Worm (Caenorhabditis elegans) whole organism, L3 larva: ENCODE results near the gene ttll-11.

Experiments
- R02D3.7 ChIP-seq: fragments of 150-350 bp; optimal IDR thresholded peaks from 2 replicates; lab custom pipeline; 2014; ENCODE audit warnings: missing biosample characterization, missing genetic modification characterization
- ZK546.5 ChIP-seq: sonication (generic microtip); optimal IDR thresholded peaks from 2 replicates; lab custom pipeline; 2017; ENCODE audit warnings: missing biosample characterization, missing genetic modification characterization
- aly-2 ChIP-seq: fragments of 150-350 bp; optimal IDR thresholded peaks from 2 replicates; lab custom pipeline; 2014; ENCODE audit warnings: missing biosample characterization, missing genetic modification characterization
- ceh-28 ChIP-seq: fragments of 150-350 bp; optimal IDR thresholded peaks from 2 replicates; lab custom pipeline; 2014; ENCODE audit warnings: missing biosample characterization, missing genetic modification reagents, missing genetic modification characterization
- ceh-82 ChIP-seq: fragments of 150-350 bp; optimal IDR thresholded peaks from 2 replicates; lab custom pipeline; 2014; ENCODE audit warnings: missing biosample characterization, missing genetic modification characterization
- ceh-9 ChIP-seq: sonication (generic microtip); optimal IDR thresholded peaks from 2 replicates; lab custom pipeline; 2018; ENCODE audit warnings: missing biosample characterization, missing genetic modification characterization
- daf-12 ChIP-seq: fragments of 150-350 bp; optimal IDR thresholded peaks from 2 replicates; lab custom pipeline; 2014; ENCODE audit warnings: missing biosample characterization, missing genetic modification reagents, missing genetic modification characterization
- egl-27 ChIP-seq: sonication (generic microtip); optimal IDR thresholded peaks from 4 replicates; lab custom pipeline; 2017; ENCODE audit warnings: missing biosample characterization, missing genetic modification reagents, missing genetic modification characterization
- egl-5 ChIP-seq: fragments of 150-350 bp; optimal IDR thresholded peaks from 2 replicates; lab custom pipeline; 2017; ENCODE audit warnings: missing biosample characterization, missing genetic modification reagents, missing genetic modification characterization, inconsistent platforms
- elt-1 ChIP-seq: fragments of 150-350 bp; optimal IDR thresholded peaks from 2 replicates; lab custom pipeline; 2014; ENCODE audit warnings: missing biosample characterization, missing genetic modification characterization
- elt-2 ChIP-seq: sonication (generic microtip); optimal IDR thresholded peaks from 2 replicates; lab custom pipeline; 2016; ENCODE audit warnings: missing genetic modification reagents, mild to moderate bottlenecking, missing genetic modification characterization, missing compliant biosample characterization
- fkh-10 ChIP-seq: sonication (generic microtip); optimal IDR thresholded peaks from 2 replicates; lab custom pipeline; 2017; ENCODE audit warnings: missing biosample characterization, missing genetic modification reagents, missing genetic modification characterization
- fkh-2 ChIP-seq: fragments of 150-350 bp; optimal IDR thresholded peaks from 2 replicates; lab custom pipeline; 2014; ENCODE audit warnings: missing biosample characterization, missing genetic modification reagents, missing genetic modification characterization
- hmg-11 ChIP-seq: sonication (generic microtip); optimal IDR thresholded peaks from 2 replicates; lab custom pipeline; 2016; ENCODE audit warnings: missing genetic modification characterization, missing compliant biosample characterization
- lin-15B ChIP-seq: fragments of 150-350 bp; optimal IDR thresholded peaks from 2 replicates; lab custom pipeline; 2014; ENCODE audit warnings: missing biosample characterization, missing genetic modification characterization
- lsy-12 ChIP-seq: sonication (generic microtip); optimal IDR thresholded peaks from 2 replicates; lab custom pipeline; 2016; ENCODE audit warnings: mild to moderate bottlenecking, missing genetic modification characterization, missing compliant biosample characterization
- mdl-1 ChIP-seq: fragments of 150-350 bp; optimal IDR thresholded peaks from 2 replicates; lab custom pipeline; 2014; ENCODE audit warnings: missing biosample characterization, missing genetic modification characterization
- nfya-1 ChIP-seq: sonication (generic microtip); optimal IDR thresholded peaks from 2 replicates; lab custom pipeline; 2017; ENCODE audit warnings: missing genetic modification characterization, mild to moderate bottlenecking, missing compliant biosample characterization, antibody characterized with exemption, moderate library complexity; ENCODE audit not compliant: insufficient read depth
- nhr-12 ChIP-seq: fragments of 150-350 bp; optimal IDR thresholded peaks from 2 replicates; lab custom pipeline; 2014; ENCODE audit warnings: missing biosample characterization, missing genetic modification characterization
- nhr-237 ChIP-seq: fragments of 150-350 bp; optimal IDR thresholded peaks from 2 replicates; lab custom pipeline; 2014; ENCODE audit warnings: missing biosample characterization, missing genetic modification characterization
- nhr-76 ChIP-seq: fragments of 150-350 bp; sonication (generic microtip); optimal IDR thresholded peaks from 5 replicates; lab custom pipeline; 2014; ENCODE audit warnings: missing biosample characterization, missing genetic modification characterization
- nhr-77 ChIP-seq: fragments of 150-350 bp; optimal IDR thresholded peaks from 2 replicates; lab custom pipeline; 2014; ENCODE audit warnings: missing biosample characterization, missing genetic modification characterization
- pha-4 ChIP-seq: fragments of 150-350 bp; optimal IDR thresholded peaks from 2 replicates; lab custom pipeline; 2014; ENCODE audit warnings: missing biosample characterization, missing genetic modification reagents, missing genetic modification characterization
- pqm-1 ChIP-seq: fragments of 150-350 bp; optimal IDR thresholded peaks from 2 replicates; lab custom pipeline; 2017; ENCODE audit warnings: missing biosample characterization, missing genetic modification characterization, inconsistent platforms
- sea-2 ChIP-seq: fragments of 150-350 bp; sonication (generic microtip); optimal IDR thresholded peaks from 4 replicates; lab custom pipeline; 2014; ENCODE audit warnings: missing biosample characterization, missing genetic modification reagents, missing genetic modification characterization
- snpc-4 ChIP-seq: fragments of 150-350 bp; optimal IDR thresholded peaks from 2 replicates; lab custom pipeline; 2014; ENCODE audit warnings: missing biosample characterization, missing genetic modification characterization
- unc-62 ChIP-seq: fragments of 150-350 bp; sonication (generic microtip); optimal IDR thresholded peaks from 4 replicates; lab custom pipeline; 2014; ENCODE audit warnings: missing biosample characterization, missing genetic modification reagents, missing genetic modification characterization
- zag-1 ChIP-seq: fragments of 150-350 bp; optimal IDR thresholded peaks from 2 replicates; lab custom pipeline; 2014; ENCODE audit warnings: missing biosample characterization, missing genetic modification characterization
- ztf-11 ChIP-seq: fragments of 150-350 bp; optimal IDR thresholded peaks from 2 replicates; lab custom pipeline; 2014; ENCODE audit warnings: missing biosample characterization, missing genetic modification characterization
- ztf-4 ChIP-seq: fragments of 150-350 bp; optimal IDR thresholded peaks from 2 replicates; lab custom pipeline; 2014; ENCODE audit warnings: missing biosample characterization, missing genetic modification characterization

The ttll-11 gene

ce11 chrIV:8668635-8669034 lies 28.9 kb upstream of the ttll-11 start, which contains the start of gene cdh-5:
Gene cdh-5 (plus strand): TSS chrIV:8668935.
- TF ChIP-seq aly-2 (tag; lab: Kevin White, UChicago) (no peak), elt-2 (tag; lab: Kevin White, UChicago) (no peak), ztf-11 (tag; lab: Kevin White, UChicago) (no peak), ztf-4 (tag; lab: Kevin White, UChicago) (no peak), sea-2 (GFP tag; lab: Kevin White, UChicago) (no peak), nhr-12 (tag; lab: Kevin White, UChicago) (no peak), R02D3.7 (tag; lab: Kevin White, UChicago) (no peak), lsy-12 (tag; lab: Kevin White, UChicago) (no peak), ceh-82 (tag; lab: Kevin White, UChicago) (no peak), hmg-11 (tag; lab: Kevin White, UChicago) (no peak), ZK546.5 (no peak), nhr-76 (tag; lab: Kevin White, UChicago) (no peak), ceh-28 (tag; lab: Kevin White, UChicago) (no peak), pha-4 (tag; lab: Kevin White, UChicago) (no peak), snpc-4 (tag; lab: Kevin White, UChicago) (no peak), nhr-77 (tag; lab: Kevin White, UChicago) (no peak), ceh-9 (tag; lab: Kevin White, UChicago) (no peak)

DNA sequence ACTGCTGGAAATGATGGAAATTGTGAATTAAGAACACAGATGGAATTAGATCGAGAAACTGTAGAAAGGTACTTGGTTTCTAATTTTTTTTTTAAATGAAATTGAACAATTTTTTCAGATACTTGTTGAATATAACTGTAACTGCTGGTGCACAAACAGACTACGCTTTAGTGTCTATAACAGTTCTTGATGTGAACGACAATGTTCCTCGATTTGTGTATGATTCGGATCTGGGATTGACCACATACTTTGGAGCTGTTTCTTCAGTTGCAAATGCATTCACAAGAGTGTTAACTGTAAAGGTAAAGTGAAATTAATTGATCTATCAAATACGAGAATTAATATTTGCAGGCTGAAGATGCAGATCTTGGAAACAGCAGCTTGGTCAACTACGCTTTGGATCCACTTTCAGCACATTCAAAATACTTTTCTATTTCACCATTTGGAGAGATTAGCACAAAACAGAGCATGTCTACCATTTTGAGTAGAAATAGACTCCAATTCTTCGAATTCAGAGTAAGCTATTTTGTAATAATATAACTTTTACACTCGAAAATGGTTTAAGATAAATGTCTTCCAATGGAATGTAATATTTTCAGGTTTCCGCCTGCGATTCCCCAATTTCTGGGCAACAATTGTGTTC lies 23.7 kb upstream of the ttll-11 start:
- no peak for TF ChIP-seq fkh-10
- TF ChIP-seq R02D3.7 (tag; lab: Kevin White, UChicago), result no peak
- TF ChIP-seq daf-12 (tag; lab: Kevin White, UChicago), result no peak
- TF ChIP-seq fkh-2, result no peak
- no peak for TF ChIP-seq snpc-4 (tag; lab: Kevin White, UChicago)
- TF ChIP-seq nfya-1 (tag; lab: Kevin White, UChicago), result no peak
- TF ChIP-seq pha-4 (tag; lab: Kevin White, UChicago), result no peak
- no peak for TF ChIP-seq elt-2 (tag; lab: Kevin White, UChicago)
- no peak for TF ChIP-seq lin-15B (tag; lab: Kevin White, UChicago)
- TF ChIP-seq elt-1 (tag; lab: Kevin White, UChicago), result no peak
- no peak for TF ChIP-seq egl-5
- TF ChIP-seq egl-27 (tag; lab: Kevin White, UChicago), result no peak
- no peak for TF ChIP-seq nhr-77 (tag; lab: Kevin White, UChicago)
- no peak for TF ChIP-seq aly-2 (tag; lab: Kevin White, UChicago)
- TF ChIP-seq nhr-12 (tag; lab: Kevin White, UChicago), result no peak
- no peak for TF ChIP-seq hmg-11 (tag; lab: Kevin White, UChicago)

- no peak for TF ChIP-seq mdl-1 (tag; lab: Kevin White, UChicago)
These were observed 20.2 kb upstream of the ttll-11 start, which contains the start of gene F08B4.8 for ce11 chrIV:8677303-8677702. Gene F08B4.8 (plus strand): TSS chrIV:8677603.

- no peak for TF ChIP-seq ztf-4 (tag; lab: Kevin White, UChicago)
- TF ChIP-seq zag-1 (tag; lab: Kevin White, UChicago), result no peak
- TF ChIP-seq ceh-9 (tag; lab: Kevin White, UChicago), result no peak
- TF ChIP-seq nhr-76 (tag; lab: Kevin White, UChicago), result no peak
- TF ChIP-seq ceh-82 (tag; lab: Kevin White, UChicago), result no peak
- TF ChIP-seq, all 47 proteins: peak for 0
These were observed 18.3 kb upstream of the ttll-11 start, which contains the start of gene nlp-60 for ce11 chrIV:8679225-8679624. Gene nlp-60 (minus strand): TSS chrIV:8679325.

DNA sequence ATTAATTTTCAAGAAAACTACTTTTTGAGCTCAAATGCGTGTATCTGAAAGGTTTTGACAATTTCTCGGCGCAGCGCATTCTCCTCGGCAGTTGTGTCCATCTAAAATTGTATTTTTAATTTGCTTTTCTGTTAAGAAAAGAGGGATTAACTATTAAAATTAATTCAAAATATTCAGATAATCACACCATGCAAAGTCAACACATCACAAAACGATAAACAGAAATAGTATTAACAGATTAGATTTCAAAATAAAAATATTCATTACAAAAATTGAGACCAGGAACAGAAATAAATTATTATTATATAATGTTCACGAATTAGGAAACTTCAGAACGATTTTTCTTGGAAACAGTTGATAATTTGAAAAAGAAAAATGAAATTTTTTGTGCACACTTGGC lies 11.0 kb upstream of the ttll-11 start, which contains the start of gene pole-2:
TSS of gene pole-2 (minus strand) at position 101 of the 400 bp plus-strand sequence.
- no peak for TF ChIP-seq lsy-12 (tag; lab: Kevin White, UChicago)
- no peak for TF ChIP-seq nhr-237 (tag; lab: Kevin White, UChicago)
- no peak for TF ChIP-seq nhr-76 (tag; lab: Kevin White, UChicago)
- TF ChIP-seq zag-1 (tag; lab: Kevin White, UChicago), result no peak
- no peak for TF ChIP-seq unc-62 (GFP tag; lab: Kevin White, UChicago)
- no peak for TF ChIP-seq sea-2 (GFP tag; lab: Kevin White, UChicago)
- no peak for TF ChIP-seq pqm-1 (tag; lab: Kevin White, UChicago)
- TF ChIP-seq snpc-4 (tag; lab: Kevin White, UChicago), result no peak
- no peak for TF ChIP-seq fkh-2
